Fruit fly (Drosophila melanogaster) Kc167 (cell line): ENCODE measurements around the gene CG46304.

Source experiments
- h ChIP-seq: fragments of >200 bp; optimal IDR thresholded peaks from 3 replicates; lab custom pipeline; 2018; ENCODE audit warnings: missing external identifiers
- psq ChIP-seq: fragments of >200 bp; optimal IDR thresholded peaks from 2 replicates; lab custom pipeline; 2017; ENCODE audit warnings: missing external identifiers

DNA sequence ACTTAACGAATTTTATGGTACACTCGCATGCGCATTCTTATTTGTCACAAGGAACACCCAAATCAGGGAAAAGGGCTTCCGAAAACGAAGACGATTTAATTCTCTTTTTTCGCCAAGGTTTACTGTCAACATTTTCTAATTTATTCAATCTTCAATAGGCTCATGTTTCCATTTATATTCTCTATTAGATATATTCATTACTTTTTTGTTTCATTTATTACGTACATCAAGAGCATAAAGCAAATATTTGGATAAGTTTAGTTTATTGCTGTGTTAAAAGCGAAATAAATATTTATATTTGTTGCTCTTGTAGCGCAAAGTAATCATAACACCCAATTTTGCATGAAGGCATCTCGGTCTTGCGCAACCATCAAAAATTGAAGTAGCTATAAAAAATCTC, 45.1 kb upstream of the CG46304 start:
- TF ChIP-seq psq (lab: Kevin White, UChicago) (no peak), h (lab: Kevin White, UChicago) (no peak)
